Worm (Caenorhabditis elegans): ENCODE measurements around the gene F53F1.4.

The F53F1.4 gene

ce11 chrV:13389454-13389853 is 21.4 kb upstream of the F53F1.4 start (continued):
- TF ChIP-seq ztf-28 (GFP tag; IDR thresholded peaks at IDR 0.05) (no peak), ztf-26 (tag; optimal IDR thresholded peaks at IDR 0.05) (no peak)

DNA sequence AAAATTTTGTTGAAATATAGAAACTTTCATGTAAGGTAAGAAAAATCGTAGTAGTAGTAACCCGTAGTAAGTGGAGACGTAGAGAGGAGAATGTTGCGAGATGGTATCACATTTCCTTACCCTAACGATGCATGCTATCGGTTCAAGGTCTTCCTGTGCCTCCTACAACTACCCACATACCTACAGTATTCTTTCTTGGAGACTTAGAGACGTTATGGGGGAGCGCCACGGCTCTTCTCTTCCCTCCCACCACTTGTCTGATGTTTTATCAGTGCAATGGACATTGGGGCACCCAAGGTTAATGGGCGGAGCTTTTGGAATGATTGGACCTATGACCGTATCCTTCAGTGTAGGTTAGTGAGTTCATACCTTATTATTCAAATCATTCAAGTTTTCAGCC is 19.9 kb upstream of the F53F1.4 start:
- TF ChIP-seq ccch-3 (GFP tag; optimal IDR thresholded peaks at IDR 0.05) (no peak), F52B5.7 (tag; optimal IDR thresholded peaks at IDR 0.05) (no peak)

ce11 chrV:13391378-13392258 is 19.3 kb upstream of the F53F1.4 start, which contains the start of gene somi-1:
somi-1 (minus strand) TSS chrV:13391395.
- TF ChIP-seq ztf-25 (GFP tag; IDR thresholded peaks at IDR 0.05) = 0 out of 2 replicates have a peak, but pooled peaks have one; percentile 43
- TF ChIP-seq rpc-1 (optimal IDR thresholded peaks at IDR 0.05) = no peak
- no peak for TF ChIP-seq rpc-1 (tag; optimal IDR thresholded peaks at IDR 0.05)
- TF ChIP-seq Y95B8A.8 (GFP tag; IDR thresholded peaks at IDR 0.05) = no peak
- peak; percentile 64 for TF ChIP-seq somi-1 (GFP tag; optimal IDR thresholded peaks at IDR 0.05)

ce11 chrV:13393333-13393803 is 17.5 kb upstream of the F53F1.4 start:
- TF ChIP-seq nhr-90 (tag; optimal IDR thresholded peaks at IDR 0.05) (no peak), hmg-1.2 (GFP tag; IDR thresholded peaks at IDR 0.05) (no peak), rec-8 (tag; optimal IDR thresholded peaks at IDR 0.05) (no peak), him-1 (tag; optimal IDR thresholded peaks at IDR 0.05) (no peak), dox-1 (GFP tag; IDR thresholded peaks at IDR 0.05) (peak; percentile 55), zfh-2 (GFP tag; conservative IDR thresholded peaks at IDR 0.05) (peak; percentile 91), snpc-3.4 (tag; optimal IDR thresholded peaks at IDR 0.05) (no peak), hlh-26 (GFP tag; conservative IDR thresholded peaks at IDR 0.05) (no peak), repo-1 (tag; optimal IDR thresholded peaks at IDR 0.05) (no peak), K12H6.12 (tag; optimal IDR thresholded peaks at IDR 0.05) (peak; percentile 26), somi-1 (GFP tag; optimal IDR thresholded peaks at IDR 0.05) (peak; percentile 53), unc-130 (GFP tag; optimal IDR thresholded peaks at IDR 0.05) (no peak), nhr-27 (tag; optimal IDR thresholded peaks at IDR 0.05) (no peak), akir-1 (GFP tag; optimal IDR thresholded peaks at IDR 0.05) (no peak), chd-7 (tag; optimal IDR thresholded peaks at IDR 0.05) (peak; percentile 3), lin-35 (GFP tag; optimal IDR thresholded peaks at IDR 0.05) (no peak), ztf-25 (GFP tag; IDR thresholded peaks at IDR 0.05) (no peak), ceh-58 (GFP tag; IDR thresholded peaks at IDR 0.05) (no peak), ceh-40 (GFP tag; IDR thresholded peaks at IDR 0.05) (no peak), ZK185.1 (tag; optimal IDR thresholded peaks at IDR 0.05; ENCODE audit: poor library complexity, severe bottlenecking) (no peak), egl-18 (GFP tag; IDR thresholded peaks at IDR 0.05) (no peak), T26A5.8 (tag; optimal IDR thresholded peaks at IDR 0.05) (no peak), egrh-3 (GFP tag; IDR thresholded peaks at IDR 0.05) (peak; percentile 16; the same call in 1 of the 2 replicates), K11D2.4 (GFP tag; IDR thresholded peaks at IDR 0.05) (0 out of 2 replicates have a peak, but pooled peaks have one; percentile 13), attf-6 (GFP tag; IDR thresholded peaks at IDR 0.05) (no peak), ceh-100 (GFP tag; IDR thresholded peaks at IDR 0.05) (no peak), nfyb-1 (GFP tag; IDR thresholded peaks at IDR 0.05) (0 out of 2 replicates have a peak, but pooled peaks have one; percentile 27), ztf-26 (tag; optimal IDR thresholded peaks at IDR 0.05) (peak; percentile 8)

Measured in whole organism, young adult.